Worm (Caenorhabditis elegans) whole organism, L4 larva: ENCODE data around the gene usp-46.

Experiments used
- R02D3.7 ChIP-seq: fragments of 150-350 bp; sonication (generic microtip); optimal IDR thresholded peaks from 3 replicates; lab custom pipeline; 2014; ENCODE audit warnings: missing biosample characterization, missing genetic modification characterization
- T26A8.4 ChIP-seq: fragments of 200-800 bp; sonication (Bioruptor generic); IDR thresholded peaks from 2 replicates; pipeline ENCODE4 v1.3.6; 2022; ENCODE audit warnings: missing genetic modification characterization, missing compliant biosample characterization
- Y48G9A.11 ChIP-seq: fragments of 200-800 bp; sonication (Bioruptor generic); IDR thresholded peaks from 2 replicates; pipeline ENCODE4 v1.3.6; 2022; ENCODE audit warnings: missing genetic modification reagents, missing genetic modification characterization, missing compliant biosample characterization
- arid-1 ChIP-seq: fragments of 200-800 bp; sonication (Bioruptor generic); conservative IDR thresholded peaks from 2 replicates; pipeline ENCODE4 v1.3.6; 2022; ENCODE audit warnings: missing genetic modification reagents, missing genetic modification characterization, missing compliant biosample characterization
- ceh-20 ChIP-seq: fragments of 200-800 bp; sonication (Bioruptor generic); IDR thresholded peaks from 2 replicates; pipeline ENCODE4 v1.3.6; 2022; ENCODE audit warnings: missing genetic modification reagents, missing genetic modification characterization, missing compliant biosample characterization
- ceh-44 ChIP-seq: fragments of 200-800 bp; sonication (Bioruptor generic); IDR thresholded peaks from 2 replicates; pipeline ENCODE4 v1.3.6; 2022; ENCODE audit warnings: missing genetic modification reagents, missing genetic modification characterization, missing compliant biosample characterization
- daf-12 ChIP-seq: fragments of 150-350 bp; optimal IDR thresholded peaks from 2 replicates; lab custom pipeline; 2014; ENCODE audit warnings: missing biosample characterization, missing genetic modification reagents, missing genetic modification characterization
- dmd-9 ChIP-seq: fragments of 200-800 bp; sonication (Bioruptor generic); IDR thresholded peaks from 2 replicates; pipeline ENCODE4 v1.3.6; 2022; ENCODE audit warnings: missing genetic modification reagents, missing genetic modification characterization, missing compliant biosample characterization
- egl-43 ChIP-seq: fragments of 200-800 bp; sonication (Bioruptor generic); IDR thresholded peaks from 2 replicates; pipeline ENCODE4 v1.3.6; 2022; ENCODE audit warnings: missing genetic modification reagents, missing genetic modification characterization, missing compliant biosample characterization
- fkh-10 ChIP-seq: fragments of 150-350 bp; optimal IDR thresholded peaks from 2 replicates; lab custom pipeline; 2014; ENCODE audit warnings: missing biosample characterization, missing genetic modification reagents, missing genetic modification characterization
- gei-8 ChIP-seq: fragments of 200-800 bp; sonication (Bioruptor generic); optimal IDR thresholded peaks from 2 replicates; lab custom pipeline; 2018; ENCODE audit warnings: mild to moderate bottlenecking, missing genetic modification characterization, missing compliant biosample characterization
- hif-1 ChIP-seq, 2 experiments: sonication (generic microtip); optimal IDR thresholded peaks; 2 replicates each; lab custom pipeline; 2016 to 2017; ENCODE audit warnings: missing compliant biosample characterization in 2 of 2, missing genetic modification characterization in 2 of 2, missing genetic modification reagents in 2 of 2, missing genotype in 2 of 2, mild to moderate bottlenecking in 1 of 2
- lim-7 ChIP-seq: fragments of 200-800 bp; sonication (Bioruptor generic); IDR thresholded peaks from 2 replicates; pipeline ENCODE4 v1.3.6; 2022; ENCODE audit warnings: missing genetic modification characterization, missing compliant biosample characterization
- lin-13 ChIP-seq: fragments of 150-350 bp; optimal IDR thresholded peaks from 2 replicates; lab custom pipeline; 2014; ENCODE audit warnings: missing biosample characterization, missing genetic modification reagents, missing genetic modification characterization
- lin-38 ChIP-seq: fragments of 200-800 bp; sonication (Bioruptor generic); IDR thresholded peaks from 2 replicates; pipeline ENCODE4 v1.3.6; 2022; ENCODE audit warnings: missing genetic modification reagents, missing genetic modification characterization, missing compliant biosample characterization
- lsy-2 ChIP-seq, 2 experiments: fragments of 150-350 bp in 1 of 2; sonication (generic microtip) in 1 of 2; optimal IDR thresholded peaks; 2 replicates each; lab custom pipeline; 2014 to 2017; ENCODE audit warnings: missing biosample characterization in 2 of 2, missing genetic modification characterization in 2 of 2
- madf-9 ChIP-seq: fragments of 200-800 bp; sonication (Bioruptor generic); conservative IDR thresholded peaks from 2 replicates; pipeline ENCODE4 v1.3.6; 2022; ENCODE audit warnings: missing genetic modification reagents, missing genetic modification characterization, missing compliant biosample characterization
- mes-2 ChIP-seq: sonication (generic microtip); optimal IDR thresholded peaks from 2 replicates; lab custom pipeline; 2016; ENCODE audit warnings: missing genotype, mild to moderate bottlenecking, missing genetic modification characterization, missing compliant biosample characterization; ENCODE audit not compliant: poor library complexity, severe bottlenecking
- mxl-3 ChIP-seq: fragments of 200-800 bp; sonication (Bioruptor generic); optimal IDR thresholded peaks from 2 replicates; lab custom pipeline; 2018; ENCODE audit warnings: mild to moderate bottlenecking, missing genetic modification characterization, missing compliant biosample characterization
- nhr-102 ChIP-seq: sonication (generic microtip); optimal IDR thresholded peaks from 2 replicates; lab custom pipeline; 2016; ENCODE audit warnings: mild to moderate bottlenecking, missing genetic modification characterization, moderate library complexity, missing compliant biosample characterization
- nhr-237 ChIP-seq: sonication (generic microtip); optimal IDR thresholded peaks from 2 replicates; lab custom pipeline; 2017; ENCODE audit warnings: missing biosample characterization, missing genetic modification characterization
- pqm-1 ChIP-seq: sonication (generic microtip); optimal IDR thresholded peaks from 2 replicates; lab custom pipeline; 2017; ENCODE audit warnings: missing biosample characterization, missing genetic modification characterization
- snpc-4 ChIP-seq: fragments of 150-350 bp; optimal IDR thresholded peaks from 2 replicates; lab custom pipeline; 2014; ENCODE audit warnings: missing biosample characterization, missing genetic modification characterization
- spr-3 ChIP-seq: fragments of 200-800 bp; sonication (Bioruptor generic); optimal IDR thresholded peaks from 2 replicates; lab custom pipeline; 2018; ENCODE audit warnings: mild to moderate bottlenecking, missing genetic modification characterization, missing compliant biosample characterization
- unc-39 ChIP-seq: sonication (generic microtip); optimal IDR thresholded peaks from 2 replicates; lab custom pipeline; 2017; ENCODE audit warnings: missing biosample characterization, missing genetic modification characterization
- zfp-2 ChIP-seq: sonication (generic microtip); optimal IDR thresholded peaks from 2 replicates; lab custom pipeline; 2016; ENCODE audit warnings: mild to moderate bottlenecking, missing genetic modification characterization, missing compliant biosample characterization
- ztf-7 ChIP-seq: fragments of 150-350 bp; optimal IDR thresholded peaks from 2 replicates; lab custom pipeline; 2014; ENCODE audit warnings: missing biosample characterization, missing genetic modification characterization

usp-46 gene

ce11 chrIII:9827163-9827951, 50.9 kb downstream of the usp-46 start, which contains the start of the genes ZK632.10 and ZK632.11 (continued):
- TF ChIP-seq ceh-20 (GFP tag; lab: Robert Waterston, UW) = no peak
- no peak for TF ChIP-seq spr-3 (GFP tag; lab: Kevin White, UChicago)
- no peak for TF ChIP-seq egl-43 (GFP tag; lab: Robert Waterston, UW)
- TF ChIP-seq madf-9 (GFP tag; lab: Robert Waterston, UW) = no peak
- TF ChIP-seq lin-13 (GFP tag; lab: Kevin White, UChicago) = no peak
- TF ChIP-seq unc-39 = no peak
- TF ChIP-seq fkh-10 (GFP tag; lab: Kevin White, UChicago) = no peak
- TF ChIP-seq nhr-237 = no peak
- no peak for TF ChIP-seq dmd-9 (GFP tag; lab: Robert Waterston, UW)
- no peak for TF ChIP-seq ceh-44 (GFP tag; lab: Robert Waterston, UW)
- TF ChIP-seq lsy-2 (tag; optimal IDR thresholded peaks at IDR 0.05; lab: Kevin White, UChicago) = peak; percentile 61 to 98
- no peak for TF ChIP-seq gei-8
- TF ChIP-seq ztf-7 (tag; lab: Kevin White, UChicago) = peak; percentile 28
- TF ChIP-seq arid-1 (GFP tag; lab: Robert Waterston, UW) = no peak
- TF ChIP-seq T26A8.4 = no peak
- TF ChIP-seq daf-12 (tag; lab: Kevin White, UChicago) = no peak
- TF ChIP-seq mxl-3 (GFP tag; lab: Kevin White, UChicago) = no peak
- no peak for TF ChIP-seq snpc-4 (tag; lab: Kevin White, UChicago)
- no peak for TF ChIP-seq hif-1 (tag; optimal IDR thresholded peaks at IDR 0.05; lab: Kevin White, UChicago)
- TF ChIP-seq zfp-2 (tag; lab: Kevin White, UChicago) = no peak
- no peak for TF ChIP-seq pqm-1 (tag; lab: Kevin White, UChicago)
- peak; percentile 34 for TF ChIP-seq lin-38
- no peak for TF ChIP-seq nhr-102 (tag; lab: Kevin White, UChicago)
- TF ChIP-seq mes-2 (tag; lab: Kevin White, UChicago) = peak; percentile 80
- TF ChIP-seq lim-7 (GFP tag; lab: Robert Waterston, UW) = peak; percentile 16; the same call in 1 of the 2 replicates
- TF ChIP-seq R02D3.7 (tag; lab: Kevin White, UChicago) = no peak
- no peak for TF ChIP-seq Y48G9A.11 (GFP tag; lab: Robert Waterston, UW)
